Worm (Caenorhabditis elegans) whole organism, L1 larva: ENCODE results near the gene ttr-29.

ENCODE experiments used
- C16A3.4 ChIP-seq: fragments of 150-350 bp; optimal IDR thresholded peaks from 2 replicates; lab custom pipeline; 2014; ENCODE audit warnings: missing biosample characterization, missing genetic modification characterization
- aha-1 ChIP-seq: fragments of 150-350 bp; optimal IDR thresholded peaks from 2 replicates; lab custom pipeline; 2014; ENCODE audit warnings: missing biosample characterization, missing genetic modification characterization
- alr-1 ChIP-seq: fragments of 200-800 bp; sonication (Bioruptor generic); optimal IDR thresholded peaks from 2 replicates; lab custom pipeline; 2018; ENCODE audit warnings: borderline replicate concordance, mild to moderate bottlenecking, missing genetic modification characterization, missing compliant biosample characterization
- ama-1 ChIP-seq: fragments of 150-350 bp; optimal IDR thresholded peaks from 2 replicates; lab custom pipeline; 2014
- ceh-8 ChIP-seq: fragments of 200-800 bp; sonication (Bioruptor generic); optimal IDR thresholded peaks from 2 replicates; lab custom pipeline; 2018; ENCODE audit warnings: mild to moderate bottlenecking, missing genetic modification characterization, moderate library complexity, missing compliant biosample characterization
- ceh-90 ChIP-seq: sonication (generic microtip); optimal IDR thresholded peaks from 2 replicates; lab custom pipeline; 2016; ENCODE audit warnings: missing genetic modification characterization, missing compliant biosample characterization
- dsc-1 ChIP-seq: sonication (generic microtip); optimal IDR thresholded peaks from 2 replicates; lab custom pipeline; 2016; ENCODE audit warnings: mild to moderate bottlenecking, missing genetic modification characterization, missing compliant biosample characterization
- efl-1 ChIP-seq, 4 experiments: fragments of 150-350 bp; optimal IDR thresholded peaks in 3 of 4; peaks in 1 of 4; 1 replicate in 1 of 4; 2 replicates in 3 of 4; lab custom pipeline; 2014; ENCODE audit warnings: missing biosample characterization in 2 of 4, missing genetic modification characterization in 2 of 4, missing genetic modification reagents in 2 of 4
- egl-27 ChIP-seq, 2 experiments: fragments of 150-350 bp in 1 of 2; sonication (generic microtip); optimal IDR thresholded peaks; 3 replicates each; lab custom pipeline; 2017 to 2018; ENCODE audit warnings: missing biosample characterization in 2 of 2, missing genetic modification characterization in 2 of 2, missing genetic modification reagents in 2 of 2
- elt-2 ChIP-seq: sonication (generic microtip); optimal IDR thresholded peaks from 2 replicates; lab custom pipeline; 2016; ENCODE audit warnings: missing genetic modification characterization, mild to moderate bottlenecking, inconsistent platforms, missing compliant biosample characterization, missing genetic modification reagents
- ets-5 ChIP-seq: fragments of 200-800 bp; sonication (Bioruptor generic); IDR thresholded peaks from 2 replicates; pipeline ENCODE4 v1.3.6; 2022; ENCODE audit warnings: missing genetic modification characterization, missing compliant biosample characterization
- fkh-10 ChIP-seq: sonication (generic microtip); optimal IDR thresholded peaks from 2 replicates; lab custom pipeline; 2017; ENCODE audit warnings: missing biosample characterization, missing genetic modification reagents, missing genetic modification characterization
- fkh-4 ChIP-seq: sonication (generic microtip); optimal IDR thresholded peaks from 2 replicates; lab custom pipeline; 2016; ENCODE audit warnings: missing compliant biosample characterization, missing genetic modification characterization, borderline replicate concordance
- fkh-8 ChIP-seq: sonication (generic microtip); optimal IDR thresholded peaks from 2 replicates; lab custom pipeline; 2016; ENCODE audit warnings: mild to moderate bottlenecking, missing genetic modification characterization, missing compliant biosample characterization
- hlh-17 ChIP-seq: fragments of 200-800 bp; sonication (Bioruptor generic); optimal IDR thresholded peaks from 2 replicates; lab custom pipeline; 2018; ENCODE audit warnings: missing genetic modification characterization, mild to moderate bottlenecking, missing compliant biosample characterization, moderate library complexity, borderline replicate concordance
- lin-14 ChIP-seq: fragments of 200-800 bp; sonication (Bioruptor generic); optimal IDR thresholded peaks from 2 replicates; lab custom pipeline; 2018; ENCODE audit warnings: mild to moderate bottlenecking, missing genetic modification characterization, moderate library complexity, missing compliant biosample characterization
- lin-15B ChIP-seq: fragments of 150-350 bp; sonication (generic microtip); optimal IDR thresholded peaks from 3 replicates; lab custom pipeline; 2014; ENCODE audit warnings: missing biosample characterization, missing genetic modification characterization
- lin-35 ChIP-seq, 2 experiments: fragments of 150-350 bp; optimal IDR thresholded peaks; 2 replicates each; lab custom pipeline; 2014; ENCODE audit warnings: missing biosample characterization in 2 of 2, missing genetic modification characterization in 2 of 2, missing genetic modification reagents in 2 of 2
- lin-39 ChIP-seq: fragments of 150-350 bp; optimal IDR thresholded peaks from 2 replicates; lab custom pipeline; 2014; ENCODE audit warnings: missing biosample characterization, missing genetic modification reagents, missing genetic modification characterization
- lir-3 ChIP-seq: sonication (generic microtip); optimal IDR thresholded peaks from 2 replicates; lab custom pipeline; 2016; ENCODE audit warnings: mild to moderate bottlenecking, missing genetic modification characterization, moderate library complexity, missing compliant biosample characterization; ENCODE audit not compliant: poor library complexity
- lsy-2 ChIP-seq, 2 experiments: fragments of 150-350 bp; optimal IDR thresholded peaks; 2 replicates each; lab custom pipeline; 2014; ENCODE audit warnings: missing biosample characterization in 2 of 2, missing genetic modification characterization in 2 of 2
- mdl-1 ChIP-seq, 2 experiments: fragments of 150-350 bp; optimal IDR thresholded peaks; 2 replicates each; lab custom pipeline; 2014 to 2017; ENCODE audit warnings: missing biosample characterization in 2 of 2, missing genetic modification characterization in 2 of 2, inconsistent platforms in 1 of 2
- nhr-20 ChIP-seq: sonication (generic microtip); optimal IDR thresholded peaks from 2 replicates; lab custom pipeline; 2016; ENCODE audit warnings: mild to moderate bottlenecking, missing genetic modification characterization, missing compliant biosample characterization
- nhr-71 ChIP-seq: sonication (generic microtip); optimal IDR thresholded peaks from 2 replicates; lab custom pipeline; 2016; ENCODE audit warnings: mild to moderate bottlenecking, missing genetic modification characterization, moderate library complexity, missing compliant biosample characterization
- nhr-85 ChIP-seq: sonication (generic microtip); peaks from one replicate; lab custom pipeline; 2016; ENCODE audit warnings: missing genetic modification characterization, inconsistent platforms, missing compliant biosample characterization
- skn-1 ChIP-seq: fragments of 150-350 bp; optimal IDR thresholded peaks from 2 replicates; lab custom pipeline; 2014; ENCODE audit warnings: missing biosample characterization, missing genetic modification characterization
- sox-4 ChIP-seq: sonication (generic microtip); optimal IDR thresholded peaks from 2 replicates; lab custom pipeline; 2016; ENCODE audit warnings: missing genetic modification characterization, missing compliant biosample characterization
- sptf-1 ChIP-seq: fragments of 150-350 bp; optimal IDR thresholded peaks from 2 replicates; lab custom pipeline; 2014; ENCODE audit warnings: missing biosample characterization, missing genetic modification characterization
- swsn-7 ChIP-seq: sonication (generic microtip); optimal IDR thresholded peaks from 2 replicates; lab custom pipeline; 2016; ENCODE audit warnings: missing genetic modification characterization, missing compliant biosample characterization
- tbx-2 ChIP-seq: sonication (generic microtip); optimal IDR thresholded peaks from 2 replicates; lab custom pipeline; 2016; ENCODE audit warnings: missing genetic modification characterization, missing compliant biosample characterization
- tlp-1 ChIP-seq: fragments of 150-350 bp; optimal IDR thresholded peaks from 2 replicates; lab custom pipeline; 2014; ENCODE audit warnings: missing biosample characterization, missing genetic modification characterization
- unc-30 ChIP-seq: sonication (generic microtip); optimal IDR thresholded peaks from 2 replicates; lab custom pipeline; 2017; ENCODE audit warnings: missing biosample characterization, missing genetic modification characterization
- unc-86 ChIP-seq: sonication (generic microtip); optimal IDR thresholded peaks from 2 replicates; lab custom pipeline; 2016; ENCODE audit warnings: missing genetic modification characterization, missing compliant biosample characterization
- unc-98 ChIP-seq: fragments of 200-800 bp; sonication (Bioruptor generic); IDR thresholded peaks from 2 replicates; pipeline ENCODE4 v1.3.6; 2022; ENCODE audit warnings: missing genetic modification characterization, missing compliant biosample characterization
- vab-15 ChIP-seq: sonication (generic microtip); optimal IDR thresholded peaks from 2 replicates; lab custom pipeline; 2017; ENCODE audit warnings: missing genotype, mild to moderate bottlenecking, missing genetic modification characterization, missing compliant biosample characterization
- xbp-1 ChIP-seq: sonication (generic microtip); optimal IDR thresholded peaks from 2 replicates; lab custom pipeline; 2016; ENCODE audit warnings: missing genetic modification characterization, missing compliant biosample characterization

Gene ttr-29

ce11 chrV:12937098-12937497 lies 30.5 kb upstream of the ttr-29 start, which contains the start of gene T16G1.6:
T16G1.6 (minus strand) TSS chrV:12937174.
- no peak for TF ChIP-seq tlp-1
- no peak for TF ChIP-seq ets-5
- TF ChIP-seq skn-1 (tag; lab: Kevin White, UChicago), result no peak
- no peak for TF ChIP-seq lin-39 (tag; lab: Kevin White, UChicago)
- peak; percentile 82 for TF ChIP-seq elt-2 (tag; lab: Kevin White, UChicago)
- peak; percentile 56 for TF ChIP-seq nhr-20 (tag; lab: Kevin White, UChicago)
- TF ChIP-seq lin-35 (GFP tag; optimal IDR thresholded peaks at IDR 0.05; lab: Kevin White, UChicago), result peak in 1 of 2 experiments; percentile 17
- TF ChIP-seq lin-14, result peak; percentile 4
- TF ChIP-seq fkh-10 (GFP tag; lab: Kevin White, UChicago), result no peak

- no peak for TF ChIP-seq lir-3 (tag; lab: Kevin White, UChicago)
- TF ChIP-seq fkh-8 (tag; lab: Kevin White, UChicago), result no peak
- no peak for TF ChIP-seq egl-27 (tag; optimal IDR thresholded peaks at IDR 0.05; lab: Kevin White, UChicago)
- no peak for TF ChIP-seq mdl-1 (tag; optimal IDR thresholded peaks at IDR 0.05; lab: Kevin White, UChicago)
- no peak for TF ChIP-seq aha-1
- TF ChIP-seq lin-35 (GFP tag; optimal IDR thresholded peaks at IDR 0.05; lab: Kevin White, UChicago), result peak in 1 of 2 experiments; percentile 42
- peak; percentile 30 for TF ChIP-seq lin-14
- TF ChIP-seq alr-1 (tag; lab: Kevin White, UChicago), result no peak
- TF ChIP-seq swsn-7, result no peak
- TF ChIP-seq tlp-1, result no peak
- no peak for TF ChIP-seq ceh-8 (GFP tag; lab: Kevin White, UChicago)
- TF ChIP-seq tbx-2 (tag; lab: Kevin White, UChicago), result no peak
- TF ChIP-seq sox-4 (tag; lab: Kevin White, UChicago), result no peak
- TF ChIP-seq fkh-4, result no peak
- no peak for TF ChIP-seq vab-15
- no peak for TF ChIP-seq C16A3.4
- TF ChIP-seq skn-1 (tag; lab: Kevin White, UChicago), result no peak
- TF ChIP-seq efl-1 (optimal IDR thresholded peaks at IDR 0.05; lab: Kevin White, UChicago), result no peak
- peak in 1 of 2 experiments; percentile 59 for TF ChIP-seq efl-1 (GFP tag; optimal IDR thresholded peaks at IDR 0.05 in 1 of 2; lab: Kevin White, UChicago)
- TF ChIP-seq sptf-1, result no peak
- TF ChIP-seq xbp-1 (tag; lab: Kevin White, UChicago), result no peak
- no peak for TF ChIP-seq lsy-2 (tag; optimal IDR thresholded peaks at IDR 0.05; lab: Kevin White, UChicago)
- no peak for TF ChIP-seq lin-15B
- TF ChIP-seq ets-5, result no peak
- TF ChIP-seq unc-86 (tag; lab: Kevin White, UChicago), result no peak
- TF ChIP-seq ceh-90, result no peak
- no peak for TF ChIP-seq unc-98
- peak; percentile 87 for TF ChIP-seq elt-2 (tag; lab: Kevin White, UChicago)
- TF ChIP-seq ama-1 (lab: Kevin White, UChicago), result no peak
- no peak for TF ChIP-seq nhr-71 (tag; lab: Kevin White, UChicago)
- peak; percentile 85 for TF ChIP-seq nhr-20 (tag; lab: Kevin White, UChicago)
These were observed 28.3 kb upstream of the ttr-29 start, which contains the start of gene T16G1.7 for ce11 chrV:12934976-12935375. T16G1.7 (minus strand) TSS chrV:12935112.

DNA sequence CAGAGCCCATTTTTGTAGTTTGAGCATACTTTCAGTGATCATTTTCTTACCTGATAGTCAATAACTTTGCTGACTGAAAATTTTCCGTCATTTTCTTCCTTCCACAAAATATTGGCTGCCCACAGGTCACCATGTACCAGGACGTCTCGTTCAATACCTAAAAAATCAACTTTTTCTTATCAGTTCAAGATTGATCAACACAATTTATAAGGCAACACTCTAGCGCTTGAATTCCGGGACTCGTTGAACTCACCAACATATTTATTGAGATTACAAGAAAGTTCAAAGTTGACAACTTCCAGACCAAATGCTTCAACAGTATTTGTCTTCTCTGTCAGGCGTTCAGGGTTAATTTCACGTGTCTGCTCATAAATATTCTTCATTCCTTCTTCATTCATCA lies 27.0 kb upstream of the ttr-29 start:
- TF ChIP-seq sox-4 (tag; lab: Kevin White, UChicago) (no peak), efl-1 (optimal IDR thresholded peaks at IDR 0.05; lab: Kevin White, UChicago) (no peak), efl-1 (GFP tag; optimal IDR thresholded peaks at IDR 0.05 in 1 of 2; lab: Kevin White, UChicago) (peak in 1 of 2 experiments; percentile 2), dsc-1 (tag; lab: Kevin White, UChicago) (no peak), elt-2 (tag; lab: Kevin White, UChicago) (peak; percentile 37), nhr-85 (tag; lab: Kevin White, UChicago) (peak; percentile 28), hlh-17 (GFP tag; lab: Kevin White, UChicago) (no peak), unc-30 (tag; lab: Kevin White, UChicago) (no peak)
